Fruit fly (Drosophila melanogaster) Kc167 (cell line): ENCODE measurements around the gene lsn.

Experiments
- h ChIP-seq: fragments of >200 bp; optimal IDR thresholded peaks from 3 replicates; lab custom pipeline; 2018; ENCODE audit warnings: missing external identifiers
- insv ChIP-seq: fragments of >200 bp; optimal IDR thresholded peaks from 3 replicates; lab custom pipeline; 2018; ENCODE audit warnings: missing external identifiers
- psq ChIP-seq: fragments of >200 bp; optimal IDR thresholded peaks from 2 replicates; lab custom pipeline; 2017; ENCODE audit warnings: missing external identifiers

DNA sequence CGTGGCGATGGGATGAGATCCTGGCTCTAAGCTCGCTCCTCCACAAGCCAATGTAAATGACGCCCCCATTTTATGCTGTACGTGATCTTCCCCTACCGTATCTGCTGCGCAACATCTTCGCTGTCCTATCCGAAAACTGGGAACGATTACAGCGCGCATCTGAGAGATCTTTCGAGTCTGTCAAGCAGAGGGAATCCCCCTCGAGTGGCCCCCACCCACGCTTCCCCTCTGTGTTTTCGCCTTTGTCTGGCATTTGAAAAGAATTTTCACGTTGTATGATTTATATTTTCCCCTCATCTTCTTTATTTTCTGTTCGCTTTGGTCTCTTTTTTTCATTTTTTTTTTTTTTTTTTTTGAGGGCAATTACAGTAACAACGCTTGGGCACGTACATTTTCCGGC is 17.5 kb upstream of the lsn start:
- TF ChIP-seq h (lab: Kevin White, UChicago) (no peak), insv (lab: Kevin White, UChicago) (no peak), psq (no peak)
